Worm (Caenorhabditis elegans) whole organism, L1 larva: Measurements from ENCODE around the gene srxa-6.
A peak's percentile ranks its signal among the peaks of the same experiment; 100 is the strongest.

Source experiments
- aly-2 ChIP-seq: fragments of 150-350 bp; optimal IDR thresholded peaks from 2 replicates; lab custom pipeline; 2014; ENCODE audit warnings: missing biosample characterization, missing genetic modification characterization
- ama-1 ChIP-seq: fragments of 150-350 bp; optimal IDR thresholded peaks from 2 replicates; lab custom pipeline; 2014
- blmp-1 ChIP-seq: fragments of 150-350 bp; optimal IDR thresholded peaks from 2 replicates; lab custom pipeline; 2014; ENCODE audit warnings: missing biosample characterization, missing genetic modification characterization
- dpl-1 ChIP-seq, 3 experiments: fragments of 150-350 bp in 2 of 3; sonication (generic microtip) in 1 of 3; optimal IDR thresholded peaks; 2 replicates each; lab custom pipeline; 2014 to 2017; ENCODE audit warnings: missing biosample characterization in 3 of 3, missing genetic modification characterization in 3 of 3, missing genetic modification reagents in 3 of 3
- efl-3 ChIP-seq: fragments of 200-800 bp; sonication (Bioruptor generic); optimal IDR thresholded peaks from 2 replicates; lab custom pipeline; 2018; ENCODE audit warnings: mild to moderate bottlenecking, missing genetic modification characterization, missing compliant biosample characterization
- elt-2 ChIP-seq: sonication (generic microtip); optimal IDR thresholded peaks from 2 replicates; lab custom pipeline; 2016; ENCODE audit warnings: missing genetic modification characterization, mild to moderate bottlenecking, inconsistent platforms, missing compliant biosample characterization, missing genetic modification reagents
- jun-1 ChIP-seq: fragments of 150-350 bp; optimal IDR thresholded peaks from 2 replicates; lab custom pipeline; 2014; ENCODE audit warnings: missing biosample characterization, missing genetic modification reagents, missing genetic modification characterization
- lin-13 ChIP-seq: fragments of 150-350 bp; optimal IDR thresholded peaks from 2 replicates; lab custom pipeline; 2014; ENCODE audit warnings: missing biosample characterization, missing genetic modification reagents, missing genetic modification characterization
- lsy-2 ChIP-seq, 2 experiments: fragments of 150-350 bp; optimal IDR thresholded peaks; 2 replicates each; lab custom pipeline; 2014; ENCODE audit warnings: missing biosample characterization in 2 of 2, missing genetic modification characterization in 2 of 2
- nhr-11 ChIP-seq: fragments of 150-350 bp; optimal IDR thresholded peaks from 2 replicates; lab custom pipeline; 2014; ENCODE audit warnings: missing biosample characterization, missing genetic modification characterization
- nhr-76 ChIP-seq: sonication (generic microtip); optimal IDR thresholded peaks from 2 replicates; lab custom pipeline; 2017; ENCODE audit warnings: missing biosample characterization, missing genetic modification characterization
- pqm-1 ChIP-seq: sonication (generic microtip); optimal IDR thresholded peaks from 3 replicates; lab custom pipeline; 2017; ENCODE audit warnings: missing biosample characterization, missing genetic modification characterization
- tbx-2 ChIP-seq: sonication (generic microtip); optimal IDR thresholded peaks from 2 replicates; lab custom pipeline; 2016; ENCODE audit warnings: missing genetic modification characterization, missing compliant biosample characterization
- ztf-11 ChIP-seq, 2 experiments: sonication (generic microtip); optimal IDR thresholded peaks; 2 replicates each; lab custom pipeline; 2016 to 2017; ENCODE audit warnings: missing genetic modification characterization in 2 of 2, missing biosample characterization in 1 of 2, missing compliant biosample characterization in 1 of 2

DNA sequence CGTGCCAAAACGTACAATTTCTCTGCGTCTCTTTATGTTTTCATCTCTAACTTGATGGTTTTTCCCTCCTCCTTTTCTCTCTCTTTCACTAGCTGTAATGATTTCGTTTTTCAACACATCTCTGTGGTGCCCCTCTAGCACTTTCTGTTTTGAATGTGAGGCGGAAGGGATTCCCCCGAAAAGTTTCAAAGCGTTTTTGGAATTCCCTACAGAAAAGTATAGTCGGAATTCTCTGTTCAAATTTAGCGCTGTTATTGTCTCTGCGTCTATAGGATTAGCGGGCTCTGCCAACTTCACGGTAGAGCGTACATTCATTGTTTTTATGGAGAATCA lies 21.8 kb upstream of the srxa-6 start:
- TF ChIP-seq efl-3, result no peak
- TF ChIP-seq ama-1 (lab: Kevin White, UChicago), result no peak
- TF ChIP-seq blmp-1 (tag; lab: Kevin White, UChicago), result peak; percentile 56
- TF ChIP-seq dpl-1 (GFP tag; optimal IDR thresholded peaks at IDR 0.05; lab: Kevin White, UChicago), result peak; percentile 35 to 80 (median 42)
- no peak for TF ChIP-seq nhr-76 (tag; lab: Kevin White, UChicago)
- TF ChIP-seq elt-2 (tag; lab: Kevin White, UChicago), result no peak
- no peak for TF ChIP-seq pqm-1 (tag; lab: Kevin White, UChicago)
- no peak for TF ChIP-seq ztf-11 (tag; optimal IDR thresholded peaks at IDR 0.05; lab: Kevin White, UChicago)
- TF ChIP-seq aly-2 (tag; lab: Kevin White, UChicago), result no peak
- peak; percentile 11 for TF ChIP-seq tbx-2
- peak; percentile 59 for TF ChIP-seq lin-13
- peak; percentile 32 to 47 for TF ChIP-seq lsy-2 (tag; optimal IDR thresholded peaks at IDR 0.05; lab: Kevin White, UChicago)
- no peak for TF ChIP-seq nhr-11
- TF ChIP-seq jun-1, result no peak
